Worm (Caenorhabditis elegans): ENCODE measurements around the gene B0563.6.

Gene B0563.6

DNA sequence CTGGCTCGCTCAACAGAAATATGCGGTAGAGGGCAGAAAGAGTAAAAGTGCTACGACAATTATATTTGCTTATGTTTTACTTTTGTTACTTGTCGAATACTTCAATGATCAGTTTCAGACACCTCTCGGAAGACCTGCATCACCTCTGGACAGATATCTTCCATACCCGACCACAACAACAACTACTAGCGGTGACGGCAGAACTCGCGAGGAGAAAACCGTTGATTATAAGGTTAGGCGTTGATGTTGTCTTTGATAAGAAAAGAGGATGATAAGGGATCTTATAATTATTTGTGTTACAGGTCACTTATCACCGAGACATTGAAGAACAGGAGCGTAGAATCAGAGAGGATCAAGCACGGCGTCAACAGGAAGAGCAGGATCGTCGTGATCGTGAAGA lies 32.4 kb upstream of the B0563.6 start:
- TF ChIP-seq dmd-9 (GFP tag; IDR thresholded peaks at IDR 0.05), result no peak
- peak; percentile 30 for TF ChIP-seq dve-1 (tag; optimal IDR thresholded peaks at IDR 0.05; ENCODE audit: insufficient read depth)
- no peak for TF ChIP-seq nhr-111 (GFP tag; optimal IDR thresholded peaks at IDR 0.05)
- no peak for TF ChIP-seq set-16 (GFP tag; IDR thresholded peaks at IDR 0.05)
- TF ChIP-seq skn-1 (tag; optimal IDR thresholded peaks at IDR 0.05), result no peak
- no peak for TF ChIP-seq daf-16 (GFP tag; optimal IDR thresholded peaks at IDR 0.05)
- TF ChIP-seq daf-16 (tag; optimal IDR thresholded peaks at IDR 0.05), result peak; percentile 95
- peak; percentile 32 for TF ChIP-seq pqm-1 (tag; optimal IDR thresholded peaks at IDR 0.05)
- no peak for TF ChIP-seq ctbp-1 (GFP tag; IDR thresholded peaks at IDR 0.05)
- no peak for TF ChIP-seq Y75B8A.6 (GFP tag; IDR thresholded peaks at IDR 0.05)

DNA sequence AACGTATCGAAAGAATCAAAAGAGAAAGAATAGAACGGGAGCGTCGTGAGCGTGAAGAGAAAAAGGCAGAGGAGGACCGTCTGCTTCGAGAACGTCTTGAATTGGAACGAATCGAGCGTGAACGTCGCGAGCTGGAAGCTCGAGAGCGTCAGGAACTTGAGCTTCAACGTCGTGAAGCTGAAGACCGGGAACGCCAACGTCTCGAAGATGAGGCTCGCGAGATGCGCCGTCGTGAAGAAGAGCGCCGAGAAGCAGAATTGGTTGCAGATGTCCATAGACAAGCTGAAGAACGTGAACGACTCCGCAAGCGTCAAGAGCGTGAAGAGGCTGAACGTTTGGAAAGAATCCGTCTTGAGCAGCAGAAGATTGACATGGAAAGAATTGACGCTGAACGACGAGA lies 31.6 kb upstream of the B0563.6 start:
- TF ChIP-seq set-16 (GFP tag; IDR thresholded peaks at IDR 0.05) (peak; percentile 63; the same call in 1 of the 2 replicates), pqm-1 (tag; optimal IDR thresholded peaks at IDR 0.05) (no peak)

DNA sequence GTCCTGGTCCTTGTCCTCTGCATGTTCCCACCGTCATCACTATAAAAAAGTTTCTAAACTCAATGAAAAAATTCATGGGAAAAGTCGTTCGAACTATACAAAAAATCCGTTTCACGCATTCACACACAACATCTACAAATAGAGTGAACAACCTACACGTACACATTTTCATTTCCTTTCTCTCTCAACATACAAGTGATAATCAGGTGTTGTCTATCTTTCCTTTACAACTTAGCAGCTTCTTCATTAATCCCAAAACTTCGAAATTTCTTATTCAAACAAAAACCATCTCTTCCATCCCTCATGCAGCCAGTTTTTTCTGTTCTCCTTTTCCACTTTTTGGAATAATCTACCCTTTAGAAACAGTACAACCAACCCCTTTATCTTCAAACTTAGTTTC lies 29.6 kb upstream of the B0563.6 start:
- TF ChIP-seq lin-39 (tag; optimal IDR thresholded peaks at IDR 0.05) (no peak), unc-62 (GFP tag; optimal IDR thresholded peaks at IDR 0.05 in 1 of 2) (peak in 1 of 2 experiments; percentile 98), unc-62 (tag; optimal IDR thresholded peaks at IDR 0.05) (no peak)

- no peak for TF ChIP-seq R02D3.7 (tag; optimal IDR thresholded peaks at IDR 0.05)
- TF ChIP-seq ama-1 (optimal IDR thresholded peaks at IDR 0.05), result no peak
- TF ChIP-seq sdz-12 (GFP tag; optimal IDR thresholded peaks at IDR 0.05), result no peak
- no peak for TF ChIP-seq ztf-11 (tag; optimal IDR thresholded peaks at IDR 0.05)
- TF ChIP-seq saeg-2 (GFP tag; IDR thresholded peaks at IDR 0.05), result no peak
- no peak for TF ChIP-seq F10B5.3 (tag; optimal IDR thresholded peaks at IDR 0.05)
- TF ChIP-seq nhr-77 (tag; optimal IDR thresholded peaks at IDR 0.05), result no peak
- no peak for TF ChIP-seq nhr-237 (tag; optimal IDR thresholded peaks at IDR 0.05)
- no peak for TF ChIP-seq nhr-28 (tag; optimal IDR thresholded peaks at IDR 0.05)
- TF ChIP-seq pqm-1 (tag; optimal IDR thresholded peaks at IDR 0.05), result no peak
These were observed 25.9 kb upstream of the B0563.6 start for ce11 chrX:9111585-9111984.

DNA sequence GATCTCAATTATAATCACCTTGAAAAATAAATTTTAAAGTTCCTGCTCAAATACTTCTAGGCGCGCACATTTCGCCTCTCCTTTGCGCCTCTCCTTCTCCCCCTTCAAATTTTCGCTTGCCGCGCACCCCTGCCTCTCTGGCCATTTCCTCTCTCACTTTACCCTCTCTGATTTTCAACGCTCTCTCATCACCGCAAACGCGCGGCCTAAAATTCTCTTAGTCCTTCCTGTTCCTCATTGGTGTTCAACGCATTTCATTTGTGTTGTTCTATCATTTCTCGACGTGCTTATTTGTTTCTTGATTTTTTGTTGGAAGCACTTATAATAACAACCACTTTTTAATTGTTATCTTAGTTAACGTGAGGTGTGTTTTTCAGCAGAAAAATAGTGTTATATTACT lies 23.7 kb upstream of the B0563.6 start, which contains the start of gene C25A11.2:
TSS of gene C25A11.2 (plus strand) at position 238 of the 400 bp plus-strand sequence.
- TF ChIP-seq lin-38 (GFP tag; IDR thresholded peaks at IDR 0.05), result no peak
- TF ChIP-seq dve-1 (tag; optimal IDR thresholded peaks at IDR 0.05; ENCODE audit: insufficient read depth), result peak; percentile 38
- TF ChIP-seq nhr-6 (tag; optimal IDR thresholded peaks at IDR 0.05), result peak; percentile 64
- TF ChIP-seq ceh-82 (tag; optimal IDR thresholded peaks at IDR 0.05), result no peak
- TF ChIP-seq mdl-1 (tag; optimal IDR thresholded peaks at IDR 0.05), result no peak
- TF ChIP-seq pha-4 (GFP tag; IDR thresholded peaks at IDR 0.05), result 0 out of 2 replicates have a peak, but pooled peaks have one; percentile 13
- TF ChIP-seq pha-4 (tag; optimal IDR thresholded peaks at IDR 0.05), result no peak
- no peak for TF ChIP-seq nhr-28 (tag; optimal IDR thresholded peaks at IDR 0.05)
- no peak for TF ChIP-seq Y48G9A.11 (GFP tag; IDR thresholded peaks at IDR 0.05)
- peak; percentile 88 for TF ChIP-seq mes-2 (tag; optimal IDR thresholded peaks at IDR 0.05; ENCODE audit: poor library complexity, severe bottlenecking)
- peak; percentile 21 for TF ChIP-seq F10B5.3 (tag; optimal IDR thresholded peaks at IDR 0.05)
- TF ChIP-seq nhr-11 (tag; optimal IDR thresholded peaks at IDR 0.05), result no peak
- no peak for TF ChIP-seq nhr-48 (tag; optimal IDR thresholded peaks at IDR 0.05)
- TF ChIP-seq R02D3.7 (tag; optimal IDR thresholded peaks at IDR 0.05), result no peak
- peak; percentile 53 for TF ChIP-seq set-16 (GFP tag; IDR thresholded peaks at IDR 0.05)
- no peak for TF ChIP-seq arid-1 (GFP tag; conservative IDR thresholded peaks at IDR 0.05)
- no peak for TF ChIP-seq mxl-2 (GFP tag; conservative IDR thresholded peaks at IDR 0.05)
- no peak for TF ChIP-seq jun-1 (tag; optimal IDR thresholded peaks at IDR 0.05)
- TF ChIP-seq hlh-30 (tag; optimal IDR thresholded peaks at IDR 0.05; ENCODE audit: insufficient read depth), result no peak
- TF ChIP-seq aha-1 (tag), result peak; percentile 58
- TF ChIP-seq fos-1 (tag; optimal IDR thresholded peaks at IDR 0.05), result no peak
- no peak for TF ChIP-seq ZK337.2 (GFP tag; IDR thresholded peaks at IDR 0.05)
- no peak for TF ChIP-seq lim-7 (GFP tag; IDR thresholded peaks at IDR 0.05)
- no peak for TF ChIP-seq dmd-8 (GFP tag; IDR thresholded peaks at IDR 0.05)
- TF ChIP-seq daf-12 (tag; optimal IDR thresholded peaks at IDR 0.05), result no peak
- peak; percentile 42 for TF ChIP-seq rbr-2 (tag; optimal IDR thresholded peaks at IDR 0.05)
- TF ChIP-seq lin-39 (tag; optimal IDR thresholded peaks at IDR 0.05), result no peak
- peak; percentile 45 for TF ChIP-seq mep-1 (tag; optimal IDR thresholded peaks at IDR 0.05)
- TF ChIP-seq ceh-44 (GFP tag; IDR thresholded peaks at IDR 0.05), result no peak
- no peak for TF ChIP-seq sdz-12 (GFP tag; optimal IDR thresholded peaks at IDR 0.05)
- TF ChIP-seq fkh-10 (GFP tag; optimal IDR thresholded peaks at IDR 0.05), result peak; percentile 64

Measured in whole organism, L4 larva.